Worm (Caenorhabditis elegans) whole organism, late embryonic: ENCODE data around the gene dpy-17.

Experiments used
- C08G9.2 ChIP-seq: sonication (generic microtip); optimal IDR thresholded peaks from 2 replicates; lab custom pipeline; 2016; ENCODE audit warnings: mild to moderate bottlenecking, missing genetic modification characterization, moderate library complexity, missing compliant biosample characterization
- F13H6.1 ChIP-seq: sonication (generic microtip); optimal IDR thresholded peaks from 2 replicates; lab custom pipeline; 2016; ENCODE audit warnings: missing genetic modification characterization, missing compliant biosample characterization
- K02D7.2 ChIP-seq: sonication (generic microtip); optimal IDR thresholded peaks from 2 replicates; lab custom pipeline; 2017; ENCODE audit warnings: mild to moderate bottlenecking, missing genetic modification characterization, missing compliant biosample characterization
- T23F11.4 ChIP-seq: fragments of 200-800 bp; sonication (Bioruptor generic); optimal IDR thresholded peaks from 2 replicates; lab custom pipeline; 2018; ENCODE audit warnings: mild to moderate bottlenecking, missing genetic modification characterization, missing compliant biosample characterization
- Y22D7AL.16 ChIP-seq: sonication (generic microtip); optimal IDR thresholded peaks from 2 replicates; lab custom pipeline; 2016; ENCODE audit warnings: missing genetic modification characterization, missing compliant biosample characterization
- ama-1 ChIP-seq: fragments of 150-350 bp; optimal IDR thresholded peaks from 2 replicates; lab custom pipeline; 2014
- ceh-19 ChIP-seq: fragments of 200-800 bp; sonication (Bioruptor generic); optimal IDR thresholded peaks from 2 replicates; lab custom pipeline; 2018; ENCODE audit warnings: mild to moderate bottlenecking, missing genetic modification characterization, missing compliant biosample characterization
- ceh-24 ChIP-seq: sonication (generic microtip); optimal IDR thresholded peaks from 2 replicates; lab custom pipeline; 2016; ENCODE audit warnings: mild to moderate bottlenecking, missing genetic modification characterization, missing compliant biosample characterization
- ceh-34 ChIP-seq: sonication (generic microtip); optimal IDR thresholded peaks from 2 replicates; lab custom pipeline; 2016; ENCODE audit warnings: mild to moderate bottlenecking, missing genetic modification characterization, missing compliant biosample characterization
- ceh-48 ChIP-seq: sonication (generic microtip); optimal IDR thresholded peaks from 2 replicates; lab custom pipeline; 2016; ENCODE audit warnings: missing genetic modification characterization, inconsistent platforms, missing compliant biosample characterization
- elt-4 ChIP-seq: sonication (generic microtip); optimal IDR thresholded peaks from 2 replicates; lab custom pipeline; 2016; ENCODE audit warnings: missing genetic modification characterization, missing compliant biosample characterization
- eyg-1 ChIP-seq: sonication (generic microtip); optimal IDR thresholded peaks from 2 replicates; lab custom pipeline; 2016; ENCODE audit warnings: missing genotype, missing genetic modification characterization, missing compliant biosample characterization
- fkh-6 ChIP-seq: sonication (generic microtip); optimal IDR thresholded peaks from 2 replicates; lab custom pipeline; 2016; ENCODE audit warnings: missing genetic modification characterization, missing compliant biosample characterization
- hlh-13 ChIP-seq: fragments of 200-800 bp; sonication (Bioruptor generic); optimal IDR thresholded peaks from 2 replicates; lab custom pipeline; 2018; ENCODE audit warnings: mild to moderate bottlenecking, missing genetic modification characterization, missing compliant biosample characterization
- hlh-15 ChIP-seq: sonication (generic microtip); optimal IDR thresholded peaks from 2 replicates; lab custom pipeline; 2016; ENCODE audit warnings: missing genetic modification characterization, missing compliant biosample characterization
- hlh-30 ChIP-seq: sonication (generic microtip); optimal IDR thresholded peaks from 2 replicates; lab custom pipeline; 2017; ENCODE audit warnings: antibody characterized with exemption, missing genetic modification characterization, missing compliant biosample characterization; ENCODE audit not compliant: insufficient read depth
- hlh-6 ChIP-seq: sonication (generic microtip); optimal IDR thresholded peaks from 2 replicates; lab custom pipeline; 2016; ENCODE audit warnings: missing genotype, missing genetic modification characterization, missing compliant biosample characterization
- mec-3 ChIP-seq: sonication (generic microtip); optimal IDR thresholded peaks from 2 replicates; lab custom pipeline; 2016; ENCODE audit warnings: borderline replicate concordance, missing genetic modification characterization, missing compliant biosample characterization
- nfya-1 ChIP-seq: sonication (generic microtip); optimal IDR thresholded peaks from 2 replicates; lab custom pipeline; 2017; ENCODE audit warnings: missing genetic modification characterization, mild to moderate bottlenecking, missing compliant biosample characterization, antibody characterized with exemption, moderate library complexity
- nhr-232 ChIP-seq: sonication (generic microtip); optimal IDR thresholded peaks from 2 replicates; lab custom pipeline; 2016; ENCODE audit warnings: missing genetic modification characterization, missing compliant biosample characterization
- npax-4 ChIP-seq: sonication (generic microtip); optimal IDR thresholded peaks from 2 replicates; lab custom pipeline; 2016; ENCODE audit warnings: missing genetic modification characterization, missing compliant biosample characterization
- odd-2 ChIP-seq: sonication (generic microtip); optimal IDR thresholded peaks from 2 replicates; lab custom pipeline; 2017; ENCODE audit warnings: antibody characterized with exemption, mild to moderate bottlenecking, missing genetic modification characterization, missing compliant biosample characterization
- pag-3 ChIP-seq: sonication (generic microtip); optimal IDR thresholded peaks from 2 replicates; lab custom pipeline; 2016; ENCODE audit warnings: missing compliant biosample characterization, missing genetic modification characterization, borderline replicate concordance
- pat-9 ChIP-seq: fragments of 200-800 bp; sonication (Bioruptor generic); optimal IDR thresholded peaks from 2 replicates; lab custom pipeline; 2018; ENCODE audit warnings: mild to moderate bottlenecking, missing genetic modification characterization, moderate library complexity, missing compliant biosample characterization
- pax-1 ChIP-seq: fragments of 150-350 bp; optimal IDR thresholded peaks from 2 replicates; lab custom pipeline; 2014; ENCODE audit warnings: missing biosample characterization, missing genetic modification characterization
- pros-1 ChIP-seq: fragments of 150-350 bp; optimal IDR thresholded peaks from 2 replicates; lab custom pipeline; 2014; ENCODE audit warnings: missing biosample characterization, missing genetic modification reagents, missing genetic modification characterization
- sox-4 ChIP-seq: sonication (generic microtip); optimal IDR thresholded peaks from 2 replicates; lab custom pipeline; 2017; ENCODE audit warnings: mild to moderate bottlenecking, missing genetic modification characterization, inconsistent platforms, missing compliant biosample characterization
- tbx-2 ChIP-seq: sonication (generic microtip); optimal IDR thresholded peaks from 2 replicates; lab custom pipeline; 2016; ENCODE audit warnings: missing genetic modification characterization, missing compliant biosample characterization
- tbx-7 ChIP-seq: sonication (generic microtip); optimal IDR thresholded peaks from 2 replicates; lab custom pipeline; 2016; ENCODE audit warnings: missing genotype, missing genetic modification characterization, missing compliant biosample characterization
- unc-3 ChIP-seq, 2 experiments: fragments of 200-800 bp in 1 of 2; sonication (Bioruptor generic) in 1 of 2; sonication (generic microtip) in 1 of 2; conservative IDR thresholded peaks in 1 of 2; optimal IDR thresholded peaks in 1 of 2; 2 replicates each; pipeline versions ENCODE4 v1.3.6 to Lab custom; 2016 to 2022; ENCODE audit warnings: missing compliant biosample characterization in 2 of 2, missing genetic modification characterization in 2 of 2, missing genetic modification reagents in 1 of 2
- unc-86 ChIP-seq: sonication (generic microtip); optimal IDR thresholded peaks from 2 replicates; lab custom pipeline; 2016; ENCODE audit warnings: missing genetic modification characterization, missing compliant biosample characterization
- zip-5 ChIP-seq: sonication (generic microtip); optimal IDR thresholded peaks from 2 replicates; lab custom pipeline; 2016; ENCODE audit warnings: missing genetic modification characterization, missing compliant biosample characterization
- ztf-16 ChIP-seq: sonication (generic microtip); optimal IDR thresholded peaks from 2 replicates; lab custom pipeline; 2017; ENCODE audit warnings: missing genetic modification characterization, missing compliant biosample characterization

Gene dpy-17

DNA sequence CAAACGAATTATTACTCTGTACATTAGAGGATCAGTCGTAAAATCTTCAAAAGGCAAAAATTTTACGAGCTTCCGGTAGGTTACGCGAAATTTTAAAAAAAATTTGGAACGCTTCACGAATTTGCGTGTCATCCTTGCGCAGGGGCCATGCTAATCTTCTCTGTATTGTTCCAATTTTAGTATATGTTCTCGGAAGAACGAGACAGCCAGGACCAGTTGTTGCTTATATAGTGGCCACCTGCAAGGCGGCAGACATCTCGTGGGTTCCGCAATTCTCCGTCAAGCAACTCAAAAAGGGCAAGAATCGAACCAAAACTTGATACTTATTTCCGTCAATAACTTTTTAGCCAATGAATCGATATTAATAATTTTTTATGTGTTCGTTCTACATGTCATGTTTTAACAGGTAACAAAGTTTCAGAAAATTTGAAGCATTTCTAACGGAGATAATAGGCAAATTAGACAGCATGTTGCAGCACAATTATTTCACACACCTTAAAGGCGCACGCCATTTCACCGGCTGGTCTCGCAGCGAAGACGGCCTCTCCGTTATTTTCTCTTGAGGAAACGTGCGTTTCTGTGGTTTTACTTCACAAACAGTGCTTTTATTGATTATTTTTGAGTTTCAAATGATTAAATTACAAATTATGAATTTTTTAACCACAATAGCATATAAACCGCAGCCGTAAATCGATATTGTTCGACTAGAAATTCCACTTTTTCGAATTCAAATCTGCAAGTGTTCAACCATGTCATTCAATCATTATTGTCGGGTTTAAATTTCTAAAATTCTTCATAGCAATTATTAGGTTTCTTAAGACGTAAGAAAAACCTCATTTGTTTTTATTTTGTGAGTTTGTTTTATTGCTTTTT is 26.2 kb upstream of the dpy-17 start (continued):
- peak; percentile 39 for TF ChIP-seq C08G9.2 (tag; lab: Kevin White, UChicago)
- peak; percentile 57 for TF ChIP-seq unc-86 (tag; lab: Kevin White, UChicago)
- no peak for TF ChIP-seq ama-1 (lab: Kevin White, UChicago)
- TF ChIP-seq npax-4 (tag; lab: Kevin White, UChicago), result peak; percentile 29
- no peak for TF ChIP-seq mec-3 (tag; lab: Kevin White, UChicago)
- TF ChIP-seq ceh-24 (tag; lab: Kevin White, UChicago), result peak; percentile 54
- peak; percentile 68 for TF ChIP-seq tbx-2 (tag; lab: Kevin White, UChicago)
- peak; percentile 52 for TF ChIP-seq nfya-1 (tag; lab: Kevin White, UChicago)
- TF ChIP-seq ceh-48 (tag; lab: Kevin White, UChicago), result no peak
- TF ChIP-seq hlh-30 (tag; lab: Kevin White, UChicago), result no peak
- TF ChIP-seq K02D7.2 (tag; lab: Kevin White, UChicago), result peak; percentile 65
- TF ChIP-seq Y22D7AL.16 (tag; lab: Kevin White, UChicago), result peak; percentile 28
- peak; percentile 78 for TF ChIP-seq fkh-6 (tag; lab: Kevin White, UChicago)
- TF ChIP-seq hlh-13 (GFP tag; lab: Kevin White, UChicago), result peak; percentile 47
- TF ChIP-seq ztf-16 (tag; lab: Kevin White, UChicago), result peak; percentile 51
- TF ChIP-seq zip-5, result peak; percentile 72

DNA sequence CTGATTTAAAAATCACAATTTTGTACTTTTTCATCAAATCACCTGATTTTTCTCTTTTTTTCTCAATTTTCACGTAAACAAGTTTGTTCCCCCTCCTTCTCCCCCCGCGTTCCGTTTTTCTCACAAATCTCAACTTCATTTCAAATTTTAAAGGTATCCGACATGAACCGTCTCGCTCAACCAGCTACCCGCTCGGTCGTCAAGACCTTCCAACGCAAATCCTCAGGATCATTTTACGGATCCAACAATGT is 25.6 kb upstream of the dpy-17 start, which contains the start of gene cox-6A:
Gene cox-6A (plus strand): TSS at position 152 of the 251 bp plus-strand sequence.
- no peak for TF ChIP-seq sox-4 (tag; lab: Kevin White, UChicago)
- TF ChIP-seq pat-9 (tag; lab: Kevin White, UChicago), result no peak
- TF ChIP-seq hlh-13 (GFP tag; lab: Kevin White, UChicago), result no peak
- TF ChIP-seq hlh-6 (tag; lab: Kevin White, UChicago), result no peak
- TF ChIP-seq ceh-34 (tag; lab: Kevin White, UChicago), result no peak
- no peak for TF ChIP-seq T23F11.4 (GFP tag; lab: Kevin White, UChicago)
- no peak for TF ChIP-seq tbx-7 (tag; lab: Kevin White, UChicago)
- no peak for TF ChIP-seq unc-3 (GFP tag; conservative IDR thresholded peaks at IDR 0.05; lab: Robert Waterston, UW)
- no peak for TF ChIP-seq unc-3 (tag; optimal IDR thresholded peaks at IDR 0.05; lab: Kevin White, UChicago)
- TF ChIP-seq F13H6.1 (tag; lab: Kevin White, UChicago), result no peak
- TF ChIP-seq mec-3 (tag; lab: Kevin White, UChicago), result no peak
- no peak for TF ChIP-seq fkh-6 (tag; lab: Kevin White, UChicago)
- no peak for TF ChIP-seq hlh-15
- TF ChIP-seq eyg-1 (tag; lab: Kevin White, UChicago), result no peak
- TF ChIP-seq ceh-48 (tag; lab: Kevin White, UChicago), result no peak
- TF ChIP-seq nhr-232 (tag; lab: Kevin White, UChicago), result no peak
- TF ChIP-seq pros-1 (tag; lab: Kevin White, UChicago), result no peak
- TF ChIP-seq elt-4, result no peak
- TF ChIP-seq, all 69 proteins: peak for 0

DNA sequence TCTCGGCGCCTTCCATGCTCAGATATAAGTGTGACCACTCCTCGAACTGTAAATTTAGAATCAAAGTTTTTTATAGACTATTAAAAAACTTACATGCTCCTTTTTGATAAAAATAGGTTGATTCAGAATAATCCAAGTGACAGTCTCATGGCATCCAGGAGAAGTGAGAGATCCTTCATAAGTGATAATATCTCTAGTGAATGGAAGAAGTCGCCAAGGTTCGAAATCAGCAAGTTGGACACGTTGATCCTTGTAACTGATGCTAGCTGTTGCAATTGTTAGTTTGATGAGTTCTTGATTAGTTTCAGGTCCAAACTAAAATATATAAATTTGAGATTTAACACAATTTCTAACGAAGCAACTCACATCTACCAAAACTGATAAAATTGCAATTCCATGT is 23.8 kb upstream of the dpy-17 start:
- TF ChIP-seq pax-1 (tag; lab: Kevin White, UChicago) (no peak), elt-4 (no peak), hlh-30 (tag; lab: Kevin White, UChicago) (no peak), ceh-48 (tag; lab: Kevin White, UChicago) (no peak), hlh-13 (GFP tag; lab: Kevin White, UChicago) (no peak), odd-2 (no peak), nfya-1 (tag; lab: Kevin White, UChicago) (no peak), ama-1 (lab: Kevin White, UChicago) (no peak), ztf-16 (tag; lab: Kevin White, UChicago) (no peak), ceh-19 (GFP tag; lab: Kevin White, UChicago) (no peak), pag-3 (tag; lab: Kevin White, UChicago) (no peak)
- TF ChIP-seq, all 69 proteins: peak for 0
